Worm (Caenorhabditis elegans) whole organism, late embryonic: ENCODE data around the gene K12H6.7.

Experiments used
- F13H6.1 ChIP-seq: sonication (generic microtip); optimal IDR thresholded peaks from 2 replicates; lab custom pipeline; 2016; ENCODE audit warnings: missing genetic modification characterization, missing compliant biosample characterization
- K02D7.2 ChIP-seq: sonication (generic microtip); optimal IDR thresholded peaks from 2 replicates; lab custom pipeline; 2017; ENCODE audit warnings: mild to moderate bottlenecking, missing genetic modification characterization, missing compliant biosample characterization
- K09A11.1 ChIP-seq: sonication (generic microtip); optimal IDR thresholded peaks from 2 replicates; lab custom pipeline; 2017; ENCODE audit warnings: antibody characterized with exemption, mild to moderate bottlenecking, missing genetic modification characterization, missing compliant biosample characterization; ENCODE audit not compliant: insufficient read depth
- T23F11.4 ChIP-seq: fragments of 200-800 bp; sonication (Bioruptor generic); optimal IDR thresholded peaks from 2 replicates; lab custom pipeline; 2018; ENCODE audit warnings: mild to moderate bottlenecking, missing genetic modification characterization, missing compliant biosample characterization
- ama-1 ChIP-seq: fragments of 150-350 bp; optimal IDR thresholded peaks from 2 replicates; lab custom pipeline; 2014
- ceh-14 ChIP-seq: sonication (generic microtip); optimal IDR thresholded peaks from 2 replicates; lab custom pipeline; 2016; ENCODE audit warnings: missing genotype, missing genetic modification characterization, missing compliant biosample characterization
- ceh-18 ChIP-seq: sonication (generic microtip); optimal IDR thresholded peaks from 2 replicates; lab custom pipeline; 2016; ENCODE audit warnings: missing genetic modification characterization, missing compliant biosample characterization
- ceh-19 ChIP-seq: fragments of 200-800 bp; sonication (Bioruptor generic); optimal IDR thresholded peaks from 2 replicates; lab custom pipeline; 2018; ENCODE audit warnings: mild to moderate bottlenecking, missing genetic modification characterization, missing compliant biosample characterization
- ceh-22 ChIP-seq: sonication (generic microtip); optimal IDR thresholded peaks from 2 replicates; lab custom pipeline; 2017; ENCODE audit warnings: missing biosample characterization, missing genetic modification characterization
- ceh-45 ChIP-seq: fragments of 200-800 bp; sonication (Bioruptor generic); IDR thresholded peaks from 2 replicates; pipeline ENCODE4 v1.3.6; 2022; ENCODE audit warnings: missing genetic modification reagents, missing genetic modification characterization, missing compliant biosample characterization
- dmd-4 ChIP-seq: sonication (generic microtip); optimal IDR thresholded peaks from 2 replicates; lab custom pipeline; 2016; ENCODE audit warnings: borderline replicate concordance, missing genetic modification characterization, missing compliant biosample characterization
- elt-2 ChIP-seq: sonication (generic microtip); optimal IDR thresholded peaks from 2 replicates; lab custom pipeline; 2016; ENCODE audit warnings: missing genetic modification reagents, missing genetic modification characterization, missing compliant biosample characterization
- elt-4 ChIP-seq: sonication (generic microtip); optimal IDR thresholded peaks from 2 replicates; lab custom pipeline; 2016; ENCODE audit warnings: missing genetic modification characterization, missing compliant biosample characterization
- eyg-1 ChIP-seq: sonication (generic microtip); optimal IDR thresholded peaks from 2 replicates; lab custom pipeline; 2016; ENCODE audit warnings: missing genotype, missing genetic modification characterization, missing compliant biosample characterization
- fax-1 ChIP-seq: sonication (generic microtip); optimal IDR thresholded peaks from 2 replicates; lab custom pipeline; 2016; ENCODE audit warnings: missing genotype, missing genetic modification characterization, missing compliant biosample characterization
- fkh-10 ChIP-seq: fragments of 150-350 bp; optimal IDR thresholded peaks from 2 replicates; lab custom pipeline; 2014; ENCODE audit warnings: missing biosample characterization, missing genetic modification reagents, missing genetic modification characterization
- gmeb-2 ChIP-seq: sonication (generic microtip); optimal IDR thresholded peaks from 2 replicates; lab custom pipeline; 2016; ENCODE audit warnings: missing genetic modification characterization, inconsistent platforms, missing compliant biosample characterization
- hlh-13 ChIP-seq: fragments of 200-800 bp; sonication (Bioruptor generic); optimal IDR thresholded peaks from 2 replicates; lab custom pipeline; 2018; ENCODE audit warnings: mild to moderate bottlenecking, missing genetic modification characterization, missing compliant biosample characterization
- hlh-30 ChIP-seq: sonication (generic microtip); optimal IDR thresholded peaks from 2 replicates; lab custom pipeline; 2017; ENCODE audit warnings: antibody characterized with exemption, missing genetic modification characterization, missing compliant biosample characterization; ENCODE audit not compliant: insufficient read depth
- mec-3 ChIP-seq: sonication (generic microtip); optimal IDR thresholded peaks from 2 replicates; lab custom pipeline; 2016; ENCODE audit warnings: borderline replicate concordance, missing genetic modification characterization, missing compliant biosample characterization
- nfya-1 ChIP-seq: sonication (generic microtip); optimal IDR thresholded peaks from 2 replicates; lab custom pipeline; 2017; ENCODE audit warnings: missing genetic modification characterization, mild to moderate bottlenecking, missing compliant biosample characterization, antibody characterized with exemption, moderate library complexity
- nhr-232 ChIP-seq: sonication (generic microtip); optimal IDR thresholded peaks from 2 replicates; lab custom pipeline; 2016; ENCODE audit warnings: missing genetic modification characterization, missing compliant biosample characterization
- npax-4 ChIP-seq: sonication (generic microtip); optimal IDR thresholded peaks from 2 replicates; lab custom pipeline; 2016; ENCODE audit warnings: missing genetic modification characterization, missing compliant biosample characterization
- odd-2 ChIP-seq: sonication (generic microtip); optimal IDR thresholded peaks from 2 replicates; lab custom pipeline; 2017; ENCODE audit warnings: antibody characterized with exemption, mild to moderate bottlenecking, missing genetic modification characterization, missing compliant biosample characterization
- pag-3 ChIP-seq: sonication (generic microtip); optimal IDR thresholded peaks from 2 replicates; lab custom pipeline; 2016; ENCODE audit warnings: missing compliant biosample characterization, missing genetic modification characterization, borderline replicate concordance
- pat-9 ChIP-seq: fragments of 200-800 bp; sonication (Bioruptor generic); optimal IDR thresholded peaks from 2 replicates; lab custom pipeline; 2018; ENCODE audit warnings: mild to moderate bottlenecking, missing genetic modification characterization, moderate library complexity, missing compliant biosample characterization
- pax-1 ChIP-seq: fragments of 150-350 bp; optimal IDR thresholded peaks from 2 replicates; lab custom pipeline; 2014; ENCODE audit warnings: missing biosample characterization, missing genetic modification characterization
- pha-4 ChIP-seq: fragments of 150-350 bp; optimal IDR thresholded peaks from 2 replicates; lab custom pipeline; 2018; ENCODE audit warnings: missing biosample characterization, missing genetic modification reagents, missing genetic modification characterization
- pros-1 ChIP-seq: fragments of 150-350 bp; optimal IDR thresholded peaks from 2 replicates; lab custom pipeline; 2014; ENCODE audit warnings: missing biosample characterization, missing genetic modification reagents, missing genetic modification characterization
- sdc-2 ChIP-seq: sonication (generic microtip); optimal IDR thresholded peaks from 2 replicates; lab custom pipeline; 2016; ENCODE audit warnings: missing genotype, missing genetic modification characterization, missing compliant biosample characterization
- sox-4 ChIP-seq: sonication (generic microtip); optimal IDR thresholded peaks from 2 replicates; lab custom pipeline; 2017; ENCODE audit warnings: mild to moderate bottlenecking, missing genetic modification characterization, inconsistent platforms, missing compliant biosample characterization
- tbx-2 ChIP-seq: sonication (generic microtip); optimal IDR thresholded peaks from 2 replicates; lab custom pipeline; 2016; ENCODE audit warnings: missing genetic modification characterization, missing compliant biosample characterization
- tbx-7 ChIP-seq: sonication (generic microtip); optimal IDR thresholded peaks from 2 replicates; lab custom pipeline; 2016; ENCODE audit warnings: missing genotype, missing genetic modification characterization, missing compliant biosample characterization
- unc-42 ChIP-seq: sonication (generic microtip); optimal IDR thresholded peaks from 2 replicates; lab custom pipeline; 2016; ENCODE audit warnings: missing genotype, missing genetic modification characterization, missing compliant biosample characterization
- unc-55 ChIP-seq: sonication (generic microtip); optimal IDR thresholded peaks from 2 replicates; lab custom pipeline; 2017; ENCODE audit warnings: missing biosample characterization, missing genetic modification reagents, missing genetic modification characterization
- unc-86 ChIP-seq: sonication (generic microtip); optimal IDR thresholded peaks from 2 replicates; lab custom pipeline; 2016; ENCODE audit warnings: missing genetic modification characterization, missing compliant biosample characterization
- zip-5 ChIP-seq: sonication (generic microtip); optimal IDR thresholded peaks from 2 replicates; lab custom pipeline; 2016; ENCODE audit warnings: missing genetic modification characterization, missing compliant biosample characterization
- ztf-16 ChIP-seq: sonication (generic microtip); optimal IDR thresholded peaks from 2 replicates; lab custom pipeline; 2017; ENCODE audit warnings: missing genetic modification characterization, missing compliant biosample characterization

The K12H6.7 gene

DNA sequence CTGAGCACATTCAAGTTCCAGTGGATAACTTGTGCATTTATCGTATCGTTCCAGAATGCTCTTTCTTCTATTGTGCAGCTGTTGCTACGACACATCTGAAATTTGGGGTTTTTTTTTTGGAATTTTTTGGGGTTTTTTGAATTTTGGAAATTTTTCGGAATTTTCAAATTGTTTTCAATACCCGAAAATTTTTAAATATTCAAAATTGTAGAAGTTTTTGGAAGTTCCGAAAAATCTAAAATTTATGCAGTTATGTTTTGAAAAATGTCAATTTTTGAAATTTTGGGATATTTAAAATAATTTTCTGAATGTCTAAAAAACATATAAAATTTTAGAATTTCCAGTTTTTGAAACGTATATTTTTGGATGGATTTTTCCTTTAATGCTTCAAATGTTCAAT, 35.1 kb upstream of the K12H6.7 start, which contains the start of gene Y110A2AL.10:
TSS of gene Y110A2AL.10 (minus strand) at position 101 of the 400 bp plus-strand sequence.
- TF ChIP-seq ceh-45 (GFP tag; lab: Robert Waterston, UW) (no peak), unc-42 (tag; lab: Kevin White, UChicago) (no peak), pha-4 (tag; lab: Kevin White, UChicago) (no peak), K02D7.2 (tag; lab: Kevin White, UChicago) (no peak), ceh-18 (tag; lab: Kevin White, UChicago) (no peak), hlh-30 (tag; lab: Kevin White, UChicago) (no peak)

DNA sequence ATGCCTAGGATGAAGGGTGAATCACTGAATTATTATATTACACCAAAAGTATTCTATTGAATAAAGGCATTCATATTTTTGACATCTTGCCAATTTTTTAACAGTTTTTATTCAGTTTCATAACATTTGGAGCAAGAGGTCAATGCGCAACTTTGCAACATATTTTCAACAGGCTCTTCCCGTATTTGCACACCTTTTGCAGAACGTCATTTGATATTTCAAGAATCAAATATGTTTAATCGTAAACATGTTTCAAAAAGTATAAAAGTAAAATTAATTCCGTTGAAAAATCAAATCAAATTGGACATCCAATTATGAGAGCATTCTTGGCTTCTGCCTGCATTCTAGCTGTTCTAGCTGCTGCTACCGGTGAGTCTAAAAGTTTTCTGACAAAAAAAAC, 30.9 kb upstream of the K12H6.7 start, which contains the start of gene Y110A2AL.2:
TSS of gene Y110A2AL.2 (plus strand) at position 301 of the 400 bp plus-strand sequence.
- TF ChIP-seq ceh-19 (GFP tag; lab: Kevin White, UChicago) (no peak), sox-4 (no peak), pat-9 (tag; lab: Kevin White, UChicago) (no peak), pag-3 (tag; lab: Kevin White, UChicago) (no peak), ztf-16 (tag; lab: Kevin White, UChicago) (no peak), eyg-1 (tag; lab: Kevin White, UChicago) (no peak), nfya-1 (tag; lab: Kevin White, UChicago) (no peak), unc-55 (GFP tag; lab: Kevin White, UChicago) (no peak)

DNA sequence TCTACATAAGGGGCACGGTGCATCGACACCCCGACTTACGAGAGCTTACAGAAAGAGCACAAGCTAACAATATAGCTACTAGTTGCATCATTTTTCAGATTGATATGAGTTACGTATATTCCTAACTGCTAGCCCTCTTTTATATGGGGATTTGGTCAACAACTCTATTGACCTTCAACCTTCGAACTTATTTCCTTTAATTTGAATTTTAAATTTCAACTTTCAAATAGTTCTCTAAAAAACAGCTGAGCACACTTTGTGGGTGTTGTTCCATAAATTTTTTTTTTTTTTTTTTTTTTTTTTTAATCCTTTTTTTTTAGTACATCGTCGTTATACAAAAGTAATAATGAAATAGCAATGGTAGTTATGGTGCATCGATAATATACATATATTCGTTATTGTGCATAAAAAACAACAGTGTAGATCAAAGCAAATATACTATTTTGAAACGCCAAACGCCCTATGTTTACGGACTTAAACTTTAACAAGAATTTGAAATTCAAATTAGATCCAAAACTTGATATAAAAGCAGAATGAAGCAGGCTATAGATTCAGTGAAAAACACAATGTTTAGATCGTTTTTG, 29.9 kb upstream of the K12H6.7 start, which contains the start of the genes Y110A2AL.9 and Y110A2AL.3:
TSS of gene Y110A2AL.9 (minus strand) at position 101 of the 584 bp plus-strand sequence.
TSS of gene Y110A2AL.3 (plus strand) at position 534 of the 584 bp plus-strand sequence.
- TF ChIP-seq fax-1 (tag; lab: Kevin White, UChicago) (no peak), ceh-19 (GFP tag; lab: Kevin White, UChicago) (no peak), fkh-10 (GFP tag; lab: Kevin White, UChicago) (no peak), dmd-4 (tag; lab: Kevin White, UChicago) (no peak), ceh-18 (tag; lab: Kevin White, UChicago) (no peak), ceh-22 (tag; lab: Kevin White, UChicago) (no peak), tbx-7 (tag; lab: Kevin White, UChicago) (no peak), pros-1 (tag; lab: Kevin White, UChicago) (no peak), gmeb-2 (no peak), elt-2 (tag; lab: Kevin White, UChicago) (no peak), ztf-16 (tag; lab: Kevin White, UChicago) (no peak), eyg-1 (tag; lab: Kevin White, UChicago) (no peak), tbx-2 (tag; lab: Kevin White, UChicago) (no peak), hlh-13 (no peak), pax-1 (tag; lab: Kevin White, UChicago) (no peak), nhr-232 (tag; lab: Kevin White, UChicago) (no peak)

DNA sequence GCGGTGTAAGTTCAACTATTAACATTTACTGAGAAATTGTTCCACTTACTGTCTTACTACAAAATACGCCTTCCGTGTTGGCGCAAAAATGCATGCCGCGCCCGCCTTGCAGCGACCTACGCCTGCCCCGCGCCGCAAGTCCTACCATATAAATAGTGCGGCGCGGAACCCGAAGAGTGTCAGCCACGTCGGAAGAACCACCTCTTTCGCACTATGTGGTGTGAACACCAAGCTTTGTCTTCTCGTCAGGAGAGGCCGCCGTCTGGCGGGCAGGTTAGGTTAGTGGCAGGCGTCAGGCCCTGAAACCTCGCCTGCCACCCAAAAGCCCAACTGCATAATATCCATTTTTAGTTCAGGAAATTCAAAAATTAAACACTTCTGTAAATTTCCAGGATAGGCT, 28.6 kb upstream of the K12H6.7 start:
- no peak for TF ChIP-seq T23F11.4 (GFP tag; lab: Kevin White, UChicago)
- no peak for TF ChIP-seq unc-86
- no peak for TF ChIP-seq tbx-7 (tag; lab: Kevin White, UChicago)
- no peak for TF ChIP-seq K02D7.2 (tag; lab: Kevin White, UChicago)
- TF ChIP-seq pha-4 (tag; lab: Kevin White, UChicago), result no peak
- TF ChIP-seq F13H6.1 (tag; lab: Kevin White, UChicago), result no peak
- no peak for TF ChIP-seq K09A11.1 (tag; lab: Kevin White, UChicago)
- TF ChIP-seq zip-5, result no peak
- TF ChIP-seq ceh-14 (tag; lab: Kevin White, UChicago), result no peak
- no peak for TF ChIP-seq elt-4 (tag; lab: Kevin White, UChicago)
- TF ChIP-seq ama-1 (lab: Kevin White, UChicago), result no peak
- TF ChIP-seq mec-3, result no peak
- no peak for TF ChIP-seq sdc-2
- no peak for TF ChIP-seq odd-2 (tag; lab: Kevin White, UChicago)
- no peak for TF ChIP-seq npax-4 (tag; lab: Kevin White, UChicago)
